Worm (Caenorhabditis elegans) whole organism, L1 larva: ENCODE data around the gene aagr-2.

Experiments
- F16B12.6 ChIP-seq: fragments of 150-350 bp; optimal IDR thresholded peaks from 2 replicates; lab custom pipeline; 2014; ENCODE audit warnings: missing biosample characterization, missing genetic modification characterization
- ces-1 ChIP-seq: fragments of 150-350 bp; optimal IDR thresholded peaks from 2 replicates; lab custom pipeline; 2014; ENCODE audit warnings: missing biosample characterization, missing genetic modification reagents, missing genetic modification characterization
- nhr-20 ChIP-seq: sonication (generic microtip); optimal IDR thresholded peaks from 2 replicates; lab custom pipeline; 2016; ENCODE audit warnings: mild to moderate bottlenecking, missing genetic modification characterization, missing compliant biosample characterization
- snu-23 ChIP-seq: sonication (generic microtip); optimal IDR thresholded peaks from 2 replicates; lab custom pipeline; 2016; ENCODE audit warnings: missing genetic modification characterization, missing compliant biosample characterization
- unc-62 ChIP-seq: fragments of 150-350 bp; optimal IDR thresholded peaks from 2 replicates; lab custom pipeline; 2014; ENCODE audit warnings: missing biosample characterization, missing genetic modification reagents, missing genetic modification characterization

DNA sequence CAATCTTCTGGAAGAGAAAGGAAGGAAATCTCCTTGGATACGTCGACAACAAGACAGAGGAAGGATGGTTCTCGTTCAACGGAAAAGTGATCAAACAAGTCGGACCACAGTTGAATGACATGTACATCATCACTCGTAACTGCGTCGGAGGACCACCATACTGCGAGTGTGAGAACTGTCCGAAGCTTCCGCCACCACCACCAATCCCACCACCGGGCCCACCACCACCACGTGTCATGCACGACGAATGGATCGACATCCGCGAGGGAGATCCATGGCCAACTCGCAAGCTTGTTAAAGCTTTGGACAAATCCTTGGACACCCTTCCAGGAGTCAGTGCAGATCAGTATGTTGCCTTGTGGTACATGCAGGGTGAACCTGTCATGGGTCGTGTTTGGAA, 6.2 kb upstream of the aagr-2 start:
- TF ChIP-seq F16B12.6 (no peak), nhr-20 (tag; lab: Kevin White, UChicago) (no peak), unc-62 (no peak), ces-1 (GFP tag; lab: Kevin White, UChicago) (no peak), snu-23 (GFP tag; lab: Kevin White, UChicago) (no peak)
